Worm (Caenorhabditis elegans) whole organism, L3 larva: ENCODE results near the gene srh-220.

ENCODE experiments used
- aly-2 ChIP-seq: fragments of 150-350 bp; optimal IDR thresholded peaks from 2 replicates; lab custom pipeline; 2014; ENCODE audit warnings: missing biosample characterization, missing genetic modification characterization
- ama-1 ChIP-seq: fragments of 150-350 bp; optimal IDR thresholded peaks from 2 replicates; lab custom pipeline; 2018
- elt-3 ChIP-seq, 3 experiments: fragments of 150-350 bp in 1 of 3; sonication (generic microtip) in 2 of 3; optimal IDR thresholded peaks; 2 replicates in 2 of 3; 4 replicates in 1 of 3; lab custom pipeline; 2014 to 2017; ENCODE audit warnings: missing biosample characterization in 3 of 3, missing genetic modification characterization in 3 of 3
- fkh-10 ChIP-seq: sonication (generic microtip); optimal IDR thresholded peaks from 2 replicates; lab custom pipeline; 2017; ENCODE audit warnings: missing biosample characterization, missing genetic modification reagents, missing genetic modification characterization
- fos-1 ChIP-seq: fragments of 150-350 bp; optimal IDR thresholded peaks from 2 replicates; lab custom pipeline; 2014; ENCODE audit warnings: missing biosample characterization, missing genetic modification characterization
- hmg-11 ChIP-seq: sonication (generic microtip); optimal IDR thresholded peaks from 2 replicates; lab custom pipeline; 2016; ENCODE audit warnings: missing genetic modification characterization, missing compliant biosample characterization
- lin-39 ChIP-seq: fragments of 150-350 bp; optimal IDR thresholded peaks from 2 replicates; lab custom pipeline; 2018; ENCODE audit warnings: missing biosample characterization, missing genetic modification reagents, missing genetic modification characterization
- nhr-67 ChIP-seq: fragments of 150-350 bp; optimal IDR thresholded peaks from 2 replicates; lab custom pipeline; 2014; ENCODE audit warnings: missing biosample characterization, missing genetic modification characterization
- nhr-77 ChIP-seq: fragments of 150-350 bp; optimal IDR thresholded peaks from 2 replicates; lab custom pipeline; 2014; ENCODE audit warnings: missing biosample characterization, missing genetic modification characterization
- pha-4 ChIP-seq: fragments of 150-350 bp; optimal IDR thresholded peaks from 2 replicates; lab custom pipeline; 2014; ENCODE audit warnings: missing biosample characterization, missing genetic modification reagents, missing genetic modification characterization
- pqm-1 ChIP-seq: fragments of 150-350 bp; optimal IDR thresholded peaks from 2 replicates; lab custom pipeline; 2017; ENCODE audit warnings: missing biosample characterization, missing genetic modification characterization, inconsistent platforms
- skn-1 ChIP-seq: fragments of 150-350 bp; optimal IDR thresholded peaks from 2 replicates; lab custom pipeline; 2014; ENCODE audit warnings: missing biosample characterization, missing genetic modification characterization
- unc-62 ChIP-seq: fragments of 150-350 bp; sonication (generic microtip); optimal IDR thresholded peaks from 4 replicates; lab custom pipeline; 2014; ENCODE audit warnings: missing biosample characterization, missing genetic modification reagents, missing genetic modification characterization
- ztf-4 ChIP-seq: fragments of 150-350 bp; optimal IDR thresholded peaks from 2 replicates; lab custom pipeline; 2014; ENCODE audit warnings: missing biosample characterization, missing genetic modification characterization

- TF ChIP-seq elt-3 (tag; optimal IDR thresholded peaks at IDR 0.05; lab: Kevin White, UChicago) (no peak), nhr-77 (no peak), fos-1 (tag; lab: Kevin White, UChicago) (no peak), fkh-10 (GFP tag; lab: Kevin White, UChicago) (no peak), pqm-1 (tag; lab: Kevin White, UChicago) (no peak), pha-4 (tag; lab: Kevin White, UChicago) (no peak), ama-1 (lab: Kevin White, UChicago) (no peak), aly-2 (tag; lab: Kevin White, UChicago) (no peak), ztf-4 (no peak), nhr-67 (tag; lab: Kevin White, UChicago) (no peak), unc-62 (no peak), skn-1 (tag; lab: Kevin White, UChicago) (no peak), hmg-11 (tag; lab: Kevin White, UChicago) (no peak), lin-39 (tag; lab: Kevin White, UChicago) (no peak)
These were observed 10.3 kb upstream of the srh-220 start for ce11 chrIV:3988132-3988531.
